Worm (Caenorhabditis elegans): Measurements from ENCODE around the gene cam-1.
A peak's percentile ranks its signal among the peaks of the same experiment; 100 is the strongest.

Gene cam-1

ce11 chrII:9265705-9266104, 44.4 kb downstream of the cam-1 start:
- no peak for TF ChIP-seq tbx-8 (GFP tag; optimal IDR thresholded peaks at IDR 0.05)
- no peak for TF ChIP-seq pha-4 (tag; optimal IDR thresholded peaks at IDR 0.05)
- no peak for TF ChIP-seq nhr-12 (tag; optimal IDR thresholded peaks at IDR 0.05)
- no peak for TF ChIP-seq unc-62 (GFP tag; optimal IDR thresholded peaks at IDR 0.05)
- no peak for TF ChIP-seq lsy-2 (tag; optimal IDR thresholded peaks at IDR 0.05)
- peak; percentile 81 for TF ChIP-seq ces-1 (GFP tag; optimal IDR thresholded peaks at IDR 0.05)

- no peak for TF ChIP-seq lsy-2 (tag; optimal IDR thresholded peaks at IDR 0.05)
- no peak for TF ChIP-seq nhr-28 (tag; optimal IDR thresholded peaks at IDR 0.05)
- no peak for TF ChIP-seq ham-2 (GFP tag; optimal IDR thresholded peaks at IDR 0.05)
- peak; percentile 70 for TF ChIP-seq lin-32 (GFP tag; optimal IDR thresholded peaks at IDR 0.05)
- no peak for TF ChIP-seq zip-8 (tag; optimal IDR thresholded peaks at IDR 0.05)
- no peak for TF ChIP-seq tbx-8 (GFP tag; optimal IDR thresholded peaks at IDR 0.05)
- TF ChIP-seq nhr-2 (tag; optimal IDR thresholded peaks at IDR 0.05): no peak
- no peak for TF ChIP-seq sem-2 (GFP tag; optimal IDR thresholded peaks at IDR 0.05)
- no peak for TF ChIP-seq nhr-12 (tag; optimal IDR thresholded peaks at IDR 0.05)
- no peak for TF ChIP-seq mls-2 (tag; optimal IDR thresholded peaks at IDR 0.05)
- no peak for TF ChIP-seq drap-1 (GFP tag; optimal IDR thresholded peaks at IDR 0.05)
- TF ChIP-seq ceh-39 (tag; optimal IDR thresholded peaks at IDR 0.05): no peak
- TF ChIP-seq elt-3 (tag; optimal IDR thresholded peaks at IDR 0.05): no peak
- peak; percentile 90 for TF ChIP-seq mab-5 (tag; optimal IDR thresholded peaks at IDR 0.05)
- TF ChIP-seq mep-1 (tag; optimal IDR thresholded peaks at IDR 0.05): no peak
- TF ChIP-seq hlh-1 (tag; optimal IDR thresholded peaks at IDR 0.05): peak; percentile 79
- peak; percentile 16 for TF ChIP-seq ces-1 (GFP tag; optimal IDR thresholded peaks at IDR 0.05)
- TF ChIP-seq nhr-76 (tag; optimal IDR thresholded peaks at IDR 0.05): no peak
- peak; percentile 39 for TF ChIP-seq cnd-1 (tag; optimal IDR thresholded peaks at IDR 0.05)
- no peak for TF ChIP-seq snpc-4 (tag; optimal IDR thresholded peaks at IDR 0.05)
- no peak for TF ChIP-seq sptf-1 (tag; optimal IDR thresholded peaks at IDR 0.05)
- no peak for TF ChIP-seq blmp-1 (tag; optimal IDR thresholded peaks at IDR 0.05)
- TF ChIP-seq unc-62 (GFP tag; optimal IDR thresholded peaks at IDR 0.05): peak; percentile 86
- no peak for TF ChIP-seq ceh-43 (GFP tag; optimal IDR thresholded peaks at IDR 0.05)
- TF ChIP-seq pha-4 (tag; optimal IDR thresholded peaks at IDR 0.05): no peak
- TF ChIP-seq unc-120 (tag; optimal IDR thresholded peaks at IDR 0.05; ENCODE audit: poor library complexity, severe bottlenecking): peak; percentile 66
- TF ChIP-seq M03D4.4 (tag; optimal IDR thresholded peaks at IDR 0.05): no peak
- TF ChIP-seq lin-13 (tag; optimal IDR thresholded peaks at IDR 0.05): no peak
- TF ChIP-seq ceh-83 (GFP tag; optimal IDR thresholded peaks at IDR 0.05): no peak
- no peak for TF ChIP-seq unc-39 (tag; optimal IDR thresholded peaks at IDR 0.05)
- TF ChIP-seq elt-1 (tag; optimal IDR thresholded peaks at IDR 0.05; ENCODE audit: borderline replicate concordance, insufficient read depth): no peak
- no peak for TF ChIP-seq bed-3 (GFP tag; optimal IDR thresholded peaks at IDR 0.05)
- TF ChIP-seq nhr-237 (tag; optimal IDR thresholded peaks at IDR 0.05): no peak
- TF ChIP-seq ztf-11 (tag; optimal IDR thresholded peaks at IDR 0.05): no peak
- TF ChIP-seq flh-1 (GFP tag; optimal IDR thresholded peaks at IDR 0.05): no peak
These were observed 45.3 kb downstream of the cam-1 start for ce11 chrII:9264689-9265278.

ce11 chrII:9263784-9264183, 46.3 kb downstream of the cam-1 start:
- TF ChIP-seq hlh-1 (tag; optimal IDR thresholded peaks at IDR 0.05) (no peak), ham-2 (GFP tag; optimal IDR thresholded peaks at IDR 0.05) (no peak), lsy-2 (tag; optimal IDR thresholded peaks at IDR 0.05) (no peak), ztf-11 (tag; optimal IDR thresholded peaks at IDR 0.05) (no peak), ceh-39 (tag; optimal IDR thresholded peaks at IDR 0.05) (no peak), nhr-76 (tag; optimal IDR thresholded peaks at IDR 0.05) (no peak), unc-120 (tag; optimal IDR thresholded peaks at IDR 0.05; ENCODE audit: poor library complexity, severe bottlenecking) (peak; percentile 24), ces-1 (GFP tag; optimal IDR thresholded peaks at IDR 0.05) (peak; percentile 6), cnd-1 (tag; optimal IDR thresholded peaks at IDR 0.05) (no peak), snpc-4 (tag; optimal IDR thresholded peaks at IDR 0.05) (no peak)

All from whole organism, mixed stage, embryonic.